Fruit fly (Drosophila melanogaster): ENCODE measurements around the gene eyg.

Gene eyg

dm6 chr3L:12444040-12444439 lies 23.8 kb downstream of the eyg start (continued):
- TF ChIP-seq D (optimal IDR thresholded peaks at IDR 0.05) (no peak), D (GFP tag; optimal IDR thresholded peaks at IDR 0.05) (peak; percentile 72), CoRest (tag; optimal IDR thresholded peaks at IDR 0.05) (peak; percentile 5), CkIIα-i1 (GFP tag; IDR thresholded peaks at IDR 0.05) (no peak), CG11456 (GFP tag; IDR thresholded peaks at IDR 0.05) (no peak), row (GFP tag; IDR thresholded peaks at IDR 0.05) (peak; percentile 22; the same call in 1 of the 3 replicates), D19A (tag; optimal IDR thresholded peaks at IDR 0.05) (peak; percentile 15), CG3726 (GFP tag; IDR thresholded peaks at IDR 0.05) (no peak), CG12071 (GFP tag; optimal IDR thresholded peaks at IDR 0.05) (no peak), dmrt11E (tag; optimal IDR thresholded peaks at IDR 0.05) (peak; percentile 71), E2f2 (GFP tag; IDR thresholded peaks at IDR 0.05) (no peak), Xrp1 (GFP tag; IDR thresholded peaks at IDR 0.05) (peak; percentile 39; the same call in 1 of the 2 replicates), CG5245 (GFP tag; optimal IDR thresholded peaks at IDR 0.05) (no peak), CG10209 (GFP tag; optimal IDR thresholded peaks at IDR 0.05) (peak; percentile 6), CG1832 (GFP tag; optimal IDR thresholded peaks at IDR 0.05) (no peak), CG3065 (GFP tag; optimal IDR thresholded peaks at IDR 0.05) (no peak), Stat92E (GFP tag; optimal IDR thresholded peaks at IDR 0.05) (peak in 1 of 3 experiments; percentile 13), scrt (GFP tag; optimal IDR thresholded peaks at IDR 0.05) (no peak), CG7372 (GFP tag; IDR thresholded peaks at IDR 0.05) (no peak)

- TF ChIP-seq bigmax (GFP tag; optimal IDR thresholded peaks at IDR 0.05) = no peak
- no peak for TF ChIP-seq CG9932 (GFP tag; IDR thresholded peaks at IDR 0.05)
- TF ChIP-seq CG42726 (GFP tag; IDR thresholded peaks at IDR 0.05; ENCODE audit: partially characterized antibody) = no peak
- TF ChIP-seq Lpt (GFP tag; optimal IDR thresholded peaks at IDR 0.05) = no peak
- TF ChIP-seq wek (GFP tag; optimal IDR thresholded peaks at IDR 0.05) = no peak
- TF ChIP-seq zf30C (GFP tag; optimal IDR thresholded peaks at IDR 0.05) = no peak
- peak; percentile 18 for TF ChIP-seq trem (tag; optimal IDR thresholded peaks at IDR 0.05)
- no peak for TF ChIP-seq dm (GFP tag; optimal IDR thresholded peaks at IDR 0.05)
- TF ChIP-seq CG2129 (GFP tag; IDR thresholded peaks at IDR 0.05; ENCODE audit: partially characterized antibody) = no peak
- peak; percentile 43 for TF ChIP-seq CG18262 (tag; optimal IDR thresholded peaks at IDR 0.05)
- TF ChIP-seq ttk (GFP tag; IDR thresholded peaks at IDR 0.05) = no peak
- no peak for TF ChIP-seq lab (GFP tag; optimal IDR thresholded peaks at IDR 0.05)
- no peak for TF ChIP-seq sob (GFP tag; IDR thresholded peaks at IDR 0.05)
- no peak for TF ChIP-seq tup (GFP tag; optimal IDR thresholded peaks at IDR 0.05)
- no peak for TF ChIP-seq CG16813 (GFP tag; IDR thresholded peaks at IDR 0.05; ENCODE audit: partially characterized antibody)
- TF ChIP-seq caup (GFP tag; optimal IDR thresholded peaks at IDR 0.05; ENCODE audit: severe bottlenecking) = no peak
- TF ChIP-seq Sry-β (GFP tag; optimal IDR thresholded peaks at IDR 0.05) = no peak
- TF ChIP-seq ems (GFP tag; optimal IDR thresholded peaks at IDR 0.05) = no peak
- no peak for TF ChIP-seq cato (GFP tag; optimal IDR thresholded peaks at IDR 0.05; ENCODE audit: borderline replicate concordance)
- TF ChIP-seq MESR4 (GFP tag; optimal IDR thresholded peaks at IDR 0.05) = no peak
- TF ChIP-seq da (GFP tag; optimal IDR thresholded peaks at IDR 0.05) = no peak
- TF ChIP-seq CG2889 (GFP tag; IDR thresholded peaks at IDR 0.05) = no peak
- no peak for TF ChIP-seq CG3163 (GFP tag; optimal IDR thresholded peaks at IDR 0.05)
- no peak for TF ChIP-seq tx (GFP tag; optimal IDR thresholded peaks at IDR 0.05)
- TF ChIP-seq CG4820 (GFP tag; optimal IDR thresholded peaks at IDR 0.05) = no peak
- TF ChIP-seq peb (GFP tag; IDR thresholded peaks at IDR 0.05) = no peak
- TF ChIP-seq danr (GFP tag; IDR thresholded peaks at IDR 0.05) = no peak
- TF ChIP-seq CG4617 (GFP tag; optimal IDR thresholded peaks at IDR 0.05; ENCODE audit: borderline replicate concordance) = no peak
- no peak for TF ChIP-seq gcm (GFP tag; optimal IDR thresholded peaks at IDR 0.05)
- TF ChIP-seq Oli (tag; optimal IDR thresholded peaks at IDR 0.05) = peak; percentile 10
- no peak for TF ChIP-seq Gug (GFP tag; IDR thresholded peaks at IDR 0.05)
- TF ChIP-seq Deaf1 (tag; optimal IDR thresholded peaks at IDR 0.05) = no peak
- no peak for TF ChIP-seq H2.0 (GFP tag; IDR thresholded peaks at IDR 0.05)
Measured at dm6 chr3L:12442593-12442992, 25.2 kb downstream of the eyg start.
